Worm (Caenorhabditis elegans) whole organism, young adult: ENCODE results near the gene R07A4.4.

Experiments
- C17E4.6 ChIP-seq: fragments of 200-800 bp; sonication (Bioruptor generic); IDR thresholded peaks from 2 replicates; pipeline ENCODE4 v1.3.6; 2022; ENCODE audit warnings: missing genetic modification reagents, missing genetic modification characterization, missing compliant biosample characterization
- D2030.7 ChIP-seq: fragments of 200-800 bp; sonication (Bioruptor generic); IDR thresholded peaks from 2 replicates; pipeline ENCODE4 v1.3.6; 2022; ENCODE audit warnings: missing genetic modification reagents, missing genetic modification characterization, missing compliant biosample characterization
- K11D2.4 ChIP-seq: fragments of 200-800 bp; sonication (Bioruptor generic); IDR thresholded peaks from 2 replicates; pipeline ENCODE4 v1.3.6; 2022; ENCODE audit warnings: missing genetic modification reagents, missing genetic modification characterization, missing compliant biosample characterization
- K12H6.12 ChIP-seq: fragments of 200-800 bp; sonication (Bioruptor generic); optimal IDR thresholded peaks from 2 replicates; lab custom pipeline; 2018; ENCODE audit warnings: mild to moderate bottlenecking, missing genetic modification characterization, missing compliant biosample characterization
- T07F8.4 ChIP-seq: sonication (generic microtip); optimal IDR thresholded peaks from 2 replicates; lab custom pipeline; 2016; ENCODE audit warnings: mild to moderate bottlenecking, missing genetic modification characterization, moderate library complexity, missing compliant biosample characterization
- Y56A3A.18 ChIP-seq: fragments of 200-800 bp; sonication (Bioruptor generic); IDR thresholded peaks from 2 replicates; pipeline ENCODE4 v1.3.6; 2022; ENCODE audit warnings: missing genetic modification reagents, missing genetic modification characterization, missing compliant biosample characterization
- Y95B8A.8 ChIP-seq: fragments of 200-800 bp; sonication (Bioruptor generic); IDR thresholded peaks from 2 replicates; pipeline ENCODE4 v1.3.6; 2022; ENCODE audit warnings: missing genetic modification reagents, missing genetic modification characterization, missing compliant biosample characterization
- attf-5 ChIP-seq: fragments of 200-800 bp; sonication (Bioruptor generic); optimal IDR thresholded peaks from 2 replicates; lab custom pipeline; 2018; ENCODE audit warnings: mild to moderate bottlenecking, missing genetic modification characterization, missing compliant biosample characterization
- ceh-27 ChIP-seq: fragments of 200-800 bp; sonication (Bioruptor generic); optimal IDR thresholded peaks from 2 replicates; lab custom pipeline; 2018; ENCODE audit warnings: mild to moderate bottlenecking, missing genetic modification characterization, moderate library complexity, missing compliant biosample characterization
- die-1 ChIP-seq: sonication (generic microtip); optimal IDR thresholded peaks from 2 replicates; lab custom pipeline; 2016; ENCODE audit warnings: missing genotype, mild to moderate bottlenecking, missing genetic modification characterization, missing compliant biosample characterization
- efl-1 ChIP-seq: fragments of 150-350 bp; optimal IDR thresholded peaks from 2 replicates; lab custom pipeline; 2014; ENCODE audit warnings: missing biosample characterization, missing genetic modification reagents, missing genetic modification characterization
- gei-17 ChIP-seq: fragments of 200-800 bp; sonication (Bioruptor generic); optimal IDR thresholded peaks from 2 replicates; lab custom pipeline; 2018; ENCODE audit warnings: mild to moderate bottlenecking, missing genetic modification characterization, missing compliant biosample characterization
- hmg-1.2 ChIP-seq: fragments of 200-800 bp; sonication (Bioruptor generic); IDR thresholded peaks from 2 replicates; pipeline ENCODE4 v1.3.6; 2022; ENCODE audit warnings: missing genetic modification reagents, missing genetic modification characterization, missing compliant biosample characterization
- hmg-20 ChIP-seq: fragments of 200-800 bp; sonication (Bioruptor generic); IDR thresholded peaks from 2 replicates; pipeline ENCODE4 v1.3.6; 2022; ENCODE audit warnings: missing genetic modification reagents, missing genetic modification characterization, missing compliant biosample characterization
- let-526 ChIP-seq: fragments of 200-800 bp; sonication (Bioruptor generic); IDR thresholded peaks from 2 replicates; pipeline ENCODE4 v1.3.6; 2022; ENCODE audit warnings: missing genetic modification reagents, missing genetic modification characterization, missing compliant biosample characterization
- let-607 ChIP-seq, 2 experiments: fragments of 200-800 bp in 1 of 2; sonication (Bioruptor generic) in 1 of 2; sonication (generic microtip) in 1 of 2; optimal IDR thresholded peaks; 2 replicates each; lab custom pipeline; 2016 to 2018; ENCODE audit warnings: mild to moderate bottlenecking in 2 of 2, missing compliant biosample characterization in 2 of 2, missing genetic modification characterization in 2 of 2, moderate library complexity in 2 of 2, missing genotype in 1 of 2
- lin-26 ChIP-seq: fragments of 200-800 bp; sonication (Bioruptor generic); IDR thresholded peaks from 2 replicates; pipeline ENCODE4 v1.3.6; 2022; ENCODE audit warnings: missing genetic modification reagents, missing genetic modification characterization, missing compliant biosample characterization
- lin-35 ChIP-seq, 3 experiments: fragments of 150-350 bp in 2 of 3; sonication (generic microtip) in 1 of 3; optimal IDR thresholded peaks; 2 replicates each; lab custom pipeline; 2014 to 2018; ENCODE audit warnings: missing biosample characterization in 3 of 3, missing genetic modification characterization in 3 of 3, missing genetic modification reagents in 3 of 3
- lir-1 ChIP-seq: fragments of 200-800 bp; sonication (Bioruptor generic); conservative IDR thresholded peaks from 2 replicates; pipeline ENCODE4 v1.3.6; 2022; ENCODE audit warnings: missing genetic modification reagents, missing genetic modification characterization, missing compliant biosample characterization
- madf-10 ChIP-seq: sonication (generic microtip); optimal IDR thresholded peaks from 2 replicates; lab custom pipeline; 2016; ENCODE audit warnings: mild to moderate bottlenecking, missing genetic modification characterization, missing compliant biosample characterization
- madf-3 ChIP-seq: fragments of 200-800 bp; sonication (Bioruptor generic); IDR thresholded peaks from 2 replicates; pipeline ENCODE4 v1.3.6; 2022; ENCODE audit warnings: missing genetic modification reagents, missing genetic modification characterization, missing compliant biosample characterization
- mcd-1 ChIP-seq: fragments of 200-800 bp; sonication (Bioruptor generic); IDR thresholded peaks from 2 replicates; pipeline ENCODE4 v1.3.6; 2022; ENCODE audit warnings: missing genetic modification reagents, missing genetic modification characterization, missing compliant biosample characterization
- nfyb-1 ChIP-seq: fragments of 200-800 bp; sonication (Bioruptor generic); IDR thresholded peaks from 2 replicates; pipeline ENCODE4 v1.3.6; 2022; ENCODE audit warnings: missing genetic modification reagents, missing genetic modification characterization, missing compliant biosample characterization
- nhr-27 ChIP-seq: fragments of 200-800 bp; sonication (Bioruptor generic); optimal IDR thresholded peaks from 2 replicates; lab custom pipeline; 2018; ENCODE audit warnings: mild to moderate bottlenecking, missing genetic modification characterization, moderate library complexity, missing compliant biosample characterization
- nhr-90 ChIP-seq: sonication (generic microtip); optimal IDR thresholded peaks from 2 replicates; lab custom pipeline; 2016; ENCODE audit warnings: missing genotype, mild to moderate bottlenecking, missing genetic modification characterization, missing compliant biosample characterization
- pbrm-1 ChIP-seq: fragments of 200-800 bp; sonication (Bioruptor generic); IDR thresholded peaks from 2 replicates; pipeline ENCODE4 v1.3.6; 2022; ENCODE audit warnings: missing genetic modification reagents, missing genetic modification characterization, missing compliant biosample characterization
- pha-4 ChIP-seq: fragments of 150-350 bp; sonication (generic microtip); optimal IDR thresholded peaks from 2 replicates; lab custom pipeline; 2014; ENCODE audit warnings: missing biosample characterization, missing genetic modification reagents, missing genetic modification characterization
- repo-1 ChIP-seq: sonication (generic microtip); optimal IDR thresholded peaks from 2 replicates; lab custom pipeline; 2017; ENCODE audit warnings: mild to moderate bottlenecking, missing genetic modification characterization, missing compliant biosample characterization
- snpc-3.4 ChIP-seq: sonication (generic microtip); optimal IDR thresholded peaks from 2 replicates; lab custom pipeline; 2017; ENCODE audit warnings: missing genetic modification characterization, mild to moderate bottlenecking, missing compliant biosample characterization, antibody characterized with exemption, moderate library complexity, missing genotype, missing genetic modification reagents
- snpc-4 ChIP-seq, 5 experiments: fragments of 150-350 bp in 1 of 5; sonication (generic microtip) in 4 of 5; optimal IDR thresholded peaks; 2 replicates each; lab custom pipeline; 2014 to 2018; ENCODE audit warnings: missing genetic modification characterization in 5 of 5, missing biosample characterization in 3 of 5, antibody characterized with exemption in 2 of 5, mild to moderate bottlenecking in 2 of 5, missing compliant biosample characterization in 2 of 5, missing genotype in 2 of 5, moderate library complexity in 2 of 5, missing genetic modification reagents in 1 of 5
- somi-1 ChIP-seq: fragments of 200-800 bp; sonication (Bioruptor generic); optimal IDR thresholded peaks from 2 replicates; lab custom pipeline; 2018; ENCODE audit warnings: mild to moderate bottlenecking, missing genetic modification characterization, missing compliant biosample characterization
- sptf-2 ChIP-seq: fragments of 200-800 bp; sonication (Bioruptor generic); optimal IDR thresholded peaks from 2 replicates; lab custom pipeline; 2018; ENCODE audit warnings: mild to moderate bottlenecking, missing genetic modification characterization, missing compliant biosample characterization
- unc-62 ChIP-seq: fragments of 150-350 bp; optimal IDR thresholded peaks from 2 replicates; lab custom pipeline; 2014; ENCODE audit warnings: missing biosample characterization, missing genetic modification reagents, missing genetic modification characterization
- xnd-1 ChIP-seq: sonication (generic microtip); optimal IDR thresholded peaks from 2 replicates; lab custom pipeline; 2016; ENCODE audit warnings: missing genotype, missing genetic modification reagents, missing genetic modification characterization, missing compliant biosample characterization
- zim-3 ChIP-seq: sonication (generic microtip); optimal IDR thresholded peaks from 2 replicates; lab custom pipeline; 2017; ENCODE audit warnings: mild to moderate bottlenecking, missing genetic modification characterization, moderate library complexity, missing compliant biosample characterization
- ztf-18 ChIP-seq: sonication (generic microtip); optimal IDR thresholded peaks from 2 replicates; lab custom pipeline; 2016; ENCODE audit warnings: missing genotype, mild to moderate bottlenecking, missing genetic modification characterization, missing compliant biosample characterization
- ztf-22 ChIP-seq: fragments of 200-800 bp; sonication (Bioruptor generic); optimal IDR thresholded peaks from 2 replicates; lab custom pipeline; 2018; ENCODE audit warnings: mild to moderate bottlenecking, missing genetic modification characterization, moderate library complexity, missing compliant biosample characterization
- ztf-25 ChIP-seq: fragments of 200-800 bp; sonication (Bioruptor generic); IDR thresholded peaks from 2 replicates; pipeline ENCODE4 v1.3.6; 2022; ENCODE audit warnings: missing genetic modification reagents, missing genetic modification characterization, missing compliant biosample characterization
- ztf-26 ChIP-seq: sonication (generic microtip); optimal IDR thresholded peaks from 2 replicates; lab custom pipeline; 2017; ENCODE audit warnings: missing genetic modification characterization, missing compliant biosample characterization
- ztf-3 ChIP-seq: fragments of 200-800 bp; sonication (Bioruptor generic); optimal IDR thresholded peaks from 2 replicates; lab custom pipeline; 2018; ENCODE audit warnings: mild to moderate bottlenecking, missing genetic modification characterization, missing compliant biosample characterization
- ztf-6 ChIP-seq: fragments of 200-800 bp; sonication (Bioruptor generic); IDR thresholded peaks from 2 replicates; pipeline ENCODE4 v1.3.6; 2022; ENCODE audit warnings: missing genetic modification reagents, missing genetic modification characterization, missing compliant biosample characterization

Gene R07A4.4

ce11 chrX:10767669-10768068 lies 10.2 kb upstream of the R07A4.4 start:
- TF ChIP-seq pbrm-1 (0 out of 2 replicates have a peak, but pooled peaks have one; percentile 32), snpc-4 (GFP tag; optimal IDR thresholded peaks at IDR 0.05; lab: Kevin White, UChicago) (no peak), snpc-4 (tag; optimal IDR thresholded peaks at IDR 0.05; lab: Kevin White, UChicago) (no peak), ceh-27 (GFP tag; lab: Kevin White, UChicago) (peak; percentile 28), snpc-3.4 (tag; lab: Kevin White, UChicago) (no peak), mcd-1 (GFP tag; lab: Robert Waterston, UW) (peak; percentile 17; the same call in 1 of the 2 replicates), K12H6.12 (tag; lab: Kevin White, UChicago) (no peak)

- TF ChIP-seq efl-1 (GFP tag; lab: Kevin White, UChicago) = no peak
- no peak for TF ChIP-seq C17E4.6 (GFP tag; lab: Robert Waterston, UW)
These were observed 9.6 kb upstream of the R07A4.4 start for ce11 chrX:10766966-10767644.

ce11 chrX:10766123-10766622 lies 8.7 kb upstream of the R07A4.4 start:
- TF ChIP-seq ztf-3 (GFP tag; lab: Kevin White, UChicago) (peak; percentile 6), Y56A3A.18 (0 out of 2 replicates have a peak, but pooled peaks have one; percentile 37), nhr-90 (peak; percentile 61), mcd-1 (GFP tag; lab: Robert Waterston, UW) (peak; percentile 68), Y95B8A.8 (GFP tag; lab: Robert Waterston, UW) (peak; percentile 62; the same call in 1 of the 2 replicates), K11D2.4 (GFP tag; lab: Robert Waterston, UW) (peak; percentile 70; the same call in 1 of the 2 replicates), unc-62 (GFP tag; lab: Kevin White, UChicago) (peak; percentile 58), somi-1 (peak; percentile 89), pha-4 (peak; percentile 58), ztf-25 (GFP tag; lab: Robert Waterston, UW) (no peak), ztf-6 (GFP tag; lab: Robert Waterston, UW) (no peak), ztf-18 (tag; lab: Kevin White, UChicago) (peak; percentile 40), T07F8.4 (tag; lab: Kevin White, UChicago) (peak; percentile 20), sptf-2 (no peak), zim-3 (no peak), gei-17 (GFP tag; lab: Kevin White, UChicago) (peak; percentile 80), D2030.7 (GFP tag; lab: Robert Waterston, UW) (no peak), ztf-22 (peak; percentile 87), pbrm-1 (peak; percentile 69), attf-5 (GFP tag; lab: Kevin White, UChicago) (peak; percentile 81), let-607 (tag; optimal IDR thresholded peaks at IDR 0.05; lab: Kevin White, UChicago) (peak; percentile 51 to 83), lin-26 (GFP tag; lab: Robert Waterston, UW) (peak; percentile 61), madf-3 (GFP tag; lab: Robert Waterston, UW) (0 out of 2 replicates have a peak, but pooled peaks have one; percentile 48), nhr-27 (tag; lab: Kevin White, UChicago) (no peak), lin-35 (GFP tag; optimal IDR thresholded peaks at IDR 0.05; lab: Kevin White, UChicago) (peak in 1 of 3 experiments; percentile 78), madf-10 (tag; lab: Kevin White, UChicago) (peak; percentile 82), hmg-20 (GFP tag; lab: Robert Waterston, UW) (peak; percentile 68; the same call in 1 of the 2 replicates), repo-1 (peak; percentile 76), let-526 (0 out of 2 replicates have a peak, but pooled peaks have one; percentile 36), hmg-1.2 (GFP tag; lab: Robert Waterston, UW) (peak; percentile 91), die-1 (peak; percentile 64), nfyb-1 (GFP tag; lab: Robert Waterston, UW) (peak; percentile 85; the same call in 1 of the 2 replicates), lir-1 (GFP tag; lab: Robert Waterston, UW) (0 out of 2 replicates have a peak, but pooled peaks have one; percentile 35), snpc-3.4 (tag; lab: Kevin White, UChicago) (peak; percentile 39), ztf-26 (peak; percentile 85), xnd-1 (tag; lab: Kevin White, UChicago) (no peak), K12H6.12 (tag; lab: Kevin White, UChicago) (peak; percentile 91)
